Fruit fly (Drosophila melanogaster) whole organism, embryonic: Measurements from ENCODE around the gene Vajk1.
A peak's percentile ranks its signal among the peaks of the same experiment; 100 is the strongest.

Source experiments
- Atf6 ChIP-seq: fragments of 200-800 bp; sonication (Bioruptor generic); IDR thresholded peaks from 2 replicates; pipeline ENCODE4 v1.3.6; 2022; ENCODE audit warnings: missing biosample characterization, missing genetic modification characterization
- Blimp-1 ChIP-seq: fragments of 200-800 bp; sonication (Bioruptor generic); optimal IDR thresholded peaks from 3 replicates; lab custom pipeline; 2018; ENCODE audit warnings: missing biosample characterization, missing genetic modification characterization, mild to moderate bottlenecking, moderate library complexity, missing genetic modification reagents
- CG10267 ChIP-seq: fragments of 200-800 bp; sonication (Bioruptor generic); optimal IDR thresholded peaks from 2 replicates; lab custom pipeline; 2018; ENCODE audit warnings: missing biosample characterization, mild to moderate bottlenecking, missing genetic modification characterization, moderate library complexity
- CG10543 ChIP-seq: fragments of 200-800 bp; sonication (Bioruptor generic); optimal IDR thresholded peaks from 3 replicates; lab custom pipeline; 2017; ENCODE audit warnings: missing biosample characterization, mild to moderate bottlenecking, missing genetic modification characterization, moderate library complexity
- CG15479 ChIP-seq: fragments of 200-800 bp; sonication (Bioruptor generic); optimal IDR thresholded peaks from 3 replicates; lab custom pipeline; 2019; ENCODE audit warnings: missing biosample characterization, mild to moderate bottlenecking, missing genetic modification characterization, moderate library complexity
- CG15696 ChIP-seq: fragments of 200-800 bp; sonication (Bioruptor generic); optimal IDR thresholded peaks from 2 replicates; lab custom pipeline; 2019; ENCODE audit warnings: missing biosample characterization, mild to moderate bottlenecking, missing genetic modification characterization, moderate library complexity
- CG16813 ChIP-seq: fragments of 200-800 bp; sonication (Bioruptor generic); IDR thresholded peaks from 3 replicates; pipeline ENCODE4 v1.3.6; 2022; ENCODE audit warnings: missing biosample characterization, missing genetic modification characterization; ENCODE audit not compliant: partially characterized antibody
- CG17612 ChIP-seq: fragments of 200-800 bp; sonication (Bioruptor generic); IDR thresholded peaks from 2 replicates; pipeline ENCODE4 v1.3.6; 2022; ENCODE audit warnings: missing biosample characterization, missing genetic modification characterization
- CG34376 ChIP-seq: fragments of 200-800 bp; sonication (Bioruptor generic); optimal IDR thresholded peaks from 2 replicates; lab custom pipeline; 2018; ENCODE audit warnings: missing biosample characterization, mild to moderate bottlenecking, missing genetic modification characterization
- CG3847 ChIP-seq: fragments of 200-800 bp; sonication (Bioruptor generic); IDR thresholded peaks from 2 replicates; pipeline ENCODE4 v1.3.6; 2022; ENCODE audit warnings: missing biosample characterization, missing genetic modification characterization
- CG3995 ChIP-seq: fragments of 200-800 bp; sonication (Bioruptor generic); optimal IDR thresholded peaks from 3 replicates; lab custom pipeline; 2016; ENCODE audit warnings: missing biosample characterization, missing genetic modification characterization
- CG4282 ChIP-seq: fragments of 200-800 bp; sonication (Bioruptor generic); optimal IDR thresholded peaks from 2 replicates; lab custom pipeline; 2016; ENCODE audit warnings: missing biosample characterization, missing genetic modification characterization
- CG4360 ChIP-seq: fragments of 200-800 bp; sonication (Bioruptor generic); IDR thresholded peaks from 2 replicates; pipeline ENCODE4 v1.3.6; 2022; ENCODE audit warnings: missing biosample characterization, missing genetic modification characterization
- CG7786 ChIP-seq: fragments of 200-800 bp; sonication (Bioruptor generic); optimal IDR thresholded peaks from 2 replicates; lab custom pipeline; 2016; ENCODE audit warnings: missing biosample characterization, missing genetic modification characterization
- D19A ChIP-seq: fragments of 200-800 bp; optimal IDR thresholded peaks from 3 replicates; lab custom pipeline; 2019; ENCODE audit warnings: missing biosample characterization, mild to moderate bottlenecking, missing genetic modification characterization, moderate library complexity
- D19B ChIP-seq: fragments of 200-800 bp; sonication (Bioruptor generic); optimal IDR thresholded peaks from 2 replicates; lab custom pipeline; 2017; ENCODE audit warnings: missing biosample characterization, mild to moderate bottlenecking, missing genetic modification characterization
- Drgx ChIP-seq: fragments of 200-800 bp; sonication (Bioruptor generic); IDR thresholded peaks from 2 replicates; pipeline ENCODE4 v1.3.6; 2022; ENCODE audit warnings: missing biosample characterization, missing genetic modification characterization
- Ets65A ChIP-seq: fragments of 200-800 bp; sonication (Bioruptor generic); peaks from one replicate; lab custom pipeline; 2016; ENCODE audit warnings: missing biosample characterization, missing genetic modification characterization
- Fer3 ChIP-seq: fragments of 200-800 bp; sonication (Bioruptor generic); optimal IDR thresholded peaks from 2 replicates; lab custom pipeline; 2018; ENCODE audit warnings: missing biosample characterization, mild to moderate bottlenecking, missing genetic modification characterization, moderate library complexity
- HLHmδ ChIP-seq: fragments of 200-800 bp; sonication (Bioruptor generic); optimal IDR thresholded peaks from 2 replicates; lab custom pipeline; 2018; ENCODE audit warnings: missing biosample characterization, mild to moderate bottlenecking, missing genetic modification characterization, moderate library complexity
- Pdp1 ChIP-seq, 2 experiments: fragments of 200-800 bp; sonication (Bioruptor generic); optimal IDR thresholded peaks; 3 replicates each; lab custom pipeline; 2016; ENCODE audit warnings: missing biosample characterization in 2 of 2, missing genetic modification characterization in 2 of 2, mild to moderate bottlenecking in 1 of 2, moderate library complexity in 1 of 2
- Rx ChIP-seq: fragments of 200-800 bp; sonication (Bioruptor generic); IDR thresholded peaks from 2 replicates; pipeline ENCODE4 v1.3.6; 2022; ENCODE audit warnings: missing biosample characterization, missing genetic modification characterization
- aop ChIP-seq: fragments of 200-800 bp; sonication (Bioruptor generic); IDR thresholded peaks from 2 replicates; pipeline ENCODE4 v1.3.6; 2022; ENCODE audit warnings: missing biosample characterization, missing genetic modification characterization
- cwo ChIP-seq: fragments of 200-800 bp; sonication (Bioruptor generic); optimal IDR thresholded peaks from 3 replicates; lab custom pipeline; 2017; ENCODE audit warnings: missing biosample characterization, missing genetic modification characterization, mild to moderate bottlenecking, moderate library complexity, missing genetic modification reagents
- fru ChIP-seq: fragments of >200 bp; optimal IDR thresholded peaks from 2 replicates; lab custom pipeline; 2017
- jigr1 ChIP-seq: fragments of 200-800 bp; sonication (Bioruptor generic); IDR thresholded peaks from 3 replicates; pipeline ENCODE4 v1.3.6; 2022; ENCODE audit warnings: missing biosample characterization, missing genetic modification characterization
- mam ChIP-seq: fragments of 200-800 bp; sonication (Bioruptor generic); optimal IDR thresholded peaks from 3 replicates; lab custom pipeline; 2016; ENCODE audit warnings: missing biosample characterization, missing genetic modification characterization
- mld ChIP-seq: fragments of 200-800 bp; sonication (Bioruptor generic); IDR thresholded peaks from 3 replicates; pipeline ENCODE4 v1.3.6; 2022; ENCODE audit warnings: missing biosample characterization, missing genetic modification characterization; ENCODE audit not compliant: partially characterized antibody
- phol ChIP-seq: fragments of 200-800 bp; sonication (Bioruptor generic); optimal IDR thresholded peaks from 3 replicates; lab custom pipeline; 2018; ENCODE audit warnings: missing biosample characterization, mild to moderate bottlenecking, missing genetic modification characterization, moderate library complexity
- sim ChIP-seq: fragments of 200-800 bp; sonication (Bioruptor generic); IDR thresholded peaks from 2 replicates; pipeline ENCODE4 v1.3.6; 2022; ENCODE audit warnings: missing biosample characterization, missing genetic modification characterization
- sisA ChIP-seq: fragments of 200-800 bp; sonication (Bioruptor generic); IDR thresholded peaks from 2 replicates; pipeline ENCODE4 v1.3.6; 2022; ENCODE audit warnings: missing biosample characterization, missing genetic modification characterization
- sug ChIP-seq: fragments of 200-800 bp; optimal IDR thresholded peaks from 2 replicates; lab custom pipeline; 2019; ENCODE audit warnings: missing biosample characterization, mild to moderate bottlenecking, missing genetic modification characterization, moderate library complexity
- zen2 ChIP-seq: fragments of 200-800 bp; sonication (Bioruptor generic); IDR thresholded peaks from 3 replicates; pipeline ENCODE4 v1.3.6; 2022; ENCODE audit warnings: missing biosample characterization, missing genetic modification characterization; ENCODE audit not compliant: partially characterized antibody

Vajk1 gene

DNA sequence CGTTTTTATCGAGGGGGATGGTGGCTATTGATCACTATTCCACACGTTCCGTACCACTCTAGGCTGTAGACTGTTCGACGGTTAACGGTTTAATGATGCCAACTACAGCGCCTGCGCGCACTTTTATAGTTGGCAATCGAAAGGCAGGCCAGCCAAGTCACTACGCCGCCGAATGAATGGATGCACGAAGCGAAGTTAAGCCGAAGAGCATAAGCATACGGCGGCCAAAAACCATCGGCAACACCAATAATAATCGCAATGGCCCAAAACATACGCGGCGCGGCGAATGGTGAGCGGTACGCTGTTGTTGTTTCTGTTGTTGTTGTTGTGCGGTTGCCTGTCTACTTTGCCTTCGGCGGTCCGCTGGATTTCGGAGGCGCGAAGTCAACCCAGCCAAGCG lies at the start of gene Vajk1:
Gene Vajk1 (minus strand): TSS at position 101 of the 400 bp plus-strand sequence.
- TF ChIP-seq CG10267 (no peak), Fer3 (tag; lab: Kevin White, UChicago) (no peak), Atf6 (GFP tag; lab: Robert Waterston, UW) (no peak), CG4360 (GFP tag; lab: Robert Waterston, UW) (peak; percentile 38; the same call in 1 of the 2 replicates), CG3995 (GFP tag; lab: Kevin White, UChicago) (no peak), CG3847 (0 out of 2 replicates have a peak, but pooled peaks have one; percentile 21), Ets65A (GFP tag; lab: Kevin White, UChicago) (peak; percentile 68), CG17612 (GFP tag; lab: Robert Waterston, UW) (0 out of 2 replicates have a peak, but pooled peaks have one; percentile 5)

DNA sequence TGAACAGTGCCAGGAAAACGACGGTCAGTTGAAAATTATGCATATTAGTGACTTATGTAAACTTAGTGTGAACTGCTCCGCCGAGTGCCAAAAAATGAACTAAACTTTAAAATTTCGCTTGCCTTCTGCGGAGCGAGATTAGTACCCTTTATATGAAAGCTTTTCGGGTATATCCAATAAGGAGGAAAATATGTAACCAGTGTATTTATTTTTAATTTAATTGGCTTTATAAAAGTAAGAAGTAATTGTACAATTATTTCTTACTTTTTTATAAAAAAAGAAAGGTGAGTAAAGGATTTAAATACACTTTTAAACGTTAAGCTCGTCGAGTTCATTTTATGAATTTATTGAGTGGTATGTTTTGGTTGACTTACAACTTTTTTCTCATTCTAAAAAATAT lies 49.5 kb upstream of the Vajk1 start, which contains the start of gene He:
Gene He (minus strand): TSS at position 101 of the 400 bp plus-strand sequence.
- TF ChIP-seq mld (GFP tag; lab: Robert Waterston, UW) = no peak
- no peak for TF ChIP-seq CG7786 (GFP tag; lab: Kevin White, UChicago)
- TF ChIP-seq cwo (GFP tag; lab: Kevin White, UChicago) = no peak
- TF ChIP-seq jigr1 (GFP tag; lab: Robert Waterston, UW) = no peak
- no peak for TF ChIP-seq CG15479
- TF ChIP-seq fru (lab: Kevin White, UChicago) = no peak
- TF ChIP-seq HLHmδ = no peak
- no peak for TF ChIP-seq aop (GFP tag; lab: Robert Waterston, UW)
- TF ChIP-seq Rx (GFP tag; lab: Robert Waterston, UW) = no peak
- no peak for TF ChIP-seq sim
- no peak for TF ChIP-seq CG4282
- TF ChIP-seq mam (GFP tag; lab: Kevin White, UChicago) = no peak

DNA sequence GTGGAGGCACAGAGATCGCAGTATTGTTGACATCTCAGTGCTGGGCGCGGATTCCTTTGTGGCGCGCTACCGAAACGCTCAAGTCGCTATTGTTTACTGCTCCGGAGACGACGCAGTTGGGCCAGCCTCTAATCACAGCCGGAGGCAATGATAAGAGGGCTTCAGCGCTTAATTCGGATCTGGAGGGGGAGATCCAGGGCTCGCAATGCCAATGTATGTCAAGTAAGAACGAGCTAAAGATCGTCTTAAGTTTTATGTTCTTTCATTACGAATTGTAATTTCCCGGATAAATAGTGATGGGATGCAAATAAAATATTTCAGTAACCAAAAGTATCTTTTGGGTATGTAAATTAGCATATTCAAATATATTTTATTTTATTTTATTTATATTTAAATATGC lies 46.5 kb upstream of the Vajk1 start, which contains the start of the genes NimB4 and NimB5:
Gene NimB4 (minus strand): TSS at position 101 of the 400 bp plus-strand sequence.
Gene NimB5 (plus strand): TSS at position 302 of the 400 bp plus-strand sequence.
- TF ChIP-seq CG16813 (GFP tag; lab: Robert Waterston, UW) (peak; percentile 31; the same call in 1 of the 3 replicates), CG34376 (GFP tag; lab: Kevin White, UChicago) (peak; percentile 37), D19B (GFP tag; lab: Kevin White, UChicago) (peak; percentile 76), zen2 (GFP tag; lab: Robert Waterston, UW) (no peak), sisA (GFP tag; lab: Robert Waterston, UW) (no peak)

dm6 chr2L:13967846-13968350 lies 44.5 kb upstream of the Vajk1 start, which contains the start of gene NimB3:
Gene NimB3 (minus strand): TSS chr2L:13967985.
- TF ChIP-seq D19A (tag; lab: Kevin White, UChicago) (peak; percentile 24), Blimp-1 (GFP tag; lab: Kevin White, UChicago) (peak; percentile 15), CG15696 (tag; lab: Kevin White, UChicago) (no peak), D19B (GFP tag; lab: Kevin White, UChicago) (peak; percentile 51), Drgx (GFP tag; lab: Robert Waterston, UW) (0 out of 2 replicates have a peak, but pooled peaks have one; percentile 14)

DNA sequence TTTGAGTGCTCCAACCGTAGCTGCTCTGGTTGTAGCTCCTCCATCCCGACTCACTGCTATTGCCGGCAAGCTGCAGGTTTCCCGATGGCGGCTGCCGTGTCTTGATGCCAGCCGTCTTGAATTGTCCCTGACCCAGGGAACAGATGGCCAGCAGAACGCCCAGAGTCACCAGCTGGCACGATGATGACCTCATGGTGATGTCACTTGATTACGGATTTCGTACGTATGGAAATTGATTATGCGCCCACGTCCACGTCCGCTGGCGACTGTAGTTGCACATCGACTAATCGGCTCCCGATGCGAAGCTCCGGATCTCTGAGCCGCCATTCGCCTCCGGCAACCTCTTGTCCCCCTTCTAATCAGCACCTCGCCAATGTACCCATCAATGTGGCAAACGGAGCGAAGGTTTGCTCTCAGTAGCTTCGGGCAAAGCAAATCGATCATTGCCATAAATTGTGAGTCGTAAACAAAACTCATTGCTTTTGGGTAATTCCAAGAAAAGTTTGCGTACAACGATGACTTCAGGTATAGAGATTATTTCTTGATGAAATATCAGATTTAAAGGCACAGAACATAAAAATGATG lies 43.5 kb upstream of the Vajk1 start, which contains the start of gene NimB2:
Gene NimB2 (minus strand): TSS at position 287 of the 585 bp plus-strand sequence.
- TF ChIP-seq phol (tag; lab: Kevin White, UChicago) = no peak
- TF ChIP-seq Pdp1 (GFP tag; optimal IDR thresholded peaks at IDR 0.05; lab: Kevin White, UChicago) = peak in 1 of 2 experiments; percentile 14
- TF ChIP-seq CG10543 (GFP tag; lab: Kevin White, UChicago) = peak; percentile 21
- peak; percentile 81 for TF ChIP-seq CG34376 (GFP tag; lab: Kevin White, UChicago)
- peak; percentile 19 for TF ChIP-seq sug (tag; lab: Kevin White, UChicago)
